Worm (Caenorhabditis elegans): ENCODE results near the gene asp-3.

The asp-3 gene

ce11 chrX:6745515-6745914, 45.3 kb upstream of the asp-3 start:
- TF ChIP-seq jun-1 (tag; optimal IDR thresholded peaks at IDR 0.05): no peak
- TF ChIP-seq unc-98 (GFP tag; IDR thresholded peaks at IDR 0.05): no peak
- peak; percentile 60 for TF ChIP-seq nhr-19 (GFP tag; conservative IDR thresholded peaks at IDR 0.05)
- no peak for TF ChIP-seq nhr-12 (tag; optimal IDR thresholded peaks at IDR 0.05)
- TF ChIP-seq unc-130 (tag; optimal IDR thresholded peaks at IDR 0.05): peak; percentile 36
- TF ChIP-seq unc-62 (GFP tag; optimal IDR thresholded peaks at IDR 0.05): no peak
- no peak for TF ChIP-seq zag-1 (tag; optimal IDR thresholded peaks at IDR 0.05)
- no peak for TF ChIP-seq vab-15 (tag; optimal IDR thresholded peaks at IDR 0.05)
- no peak for TF ChIP-seq dpl-1 (GFP tag; optimal IDR thresholded peaks at IDR 0.05)
- peak; percentile 68 for TF ChIP-seq lin-14 (GFP tag; optimal IDR thresholded peaks at IDR 0.05)
- no peak for TF ChIP-seq xbp-1 (tag; optimal IDR thresholded peaks at IDR 0.05)
- TF ChIP-seq ama-1 (optimal IDR thresholded peaks at IDR 0.05): no peak
- TF ChIP-seq egl-13 (tag; optimal IDR thresholded peaks at IDR 0.05): no peak
- TF ChIP-seq ceh-8 (GFP tag; optimal IDR thresholded peaks at IDR 0.05): no peak
- no peak for TF ChIP-seq elt-2 (tag; optimal IDR thresholded peaks at IDR 0.05)
- peak; percentile 15 for TF ChIP-seq ceh-63 (GFP tag; optimal IDR thresholded peaks at IDR 0.05)
- no peak for TF ChIP-seq tlp-1 (tag; optimal IDR thresholded peaks at IDR 0.05)
- TF ChIP-seq swsn-7 (tag; optimal IDR thresholded peaks at IDR 0.05): no peak
- TF ChIP-seq elt-3 (tag; optimal IDR thresholded peaks at IDR 0.05): peak in 1 of 6 experiments; percentile 7
- no peak for TF ChIP-seq nhr-90 (tag; optimal IDR thresholded peaks at IDR 0.05; ENCODE audit: poor library complexity)
- no peak for TF ChIP-seq ztf-4 (tag; optimal IDR thresholded peaks at IDR 0.05)
- no peak for TF ChIP-seq nhr-76 (tag; optimal IDR thresholded peaks at IDR 0.05)
- TF ChIP-seq lir-3 (tag; optimal IDR thresholded peaks at IDR 0.05; ENCODE audit: poor library complexity): no peak
- TF ChIP-seq grh-1 (GFP tag; IDR thresholded peaks at IDR 0.05): no peak
- TF ChIP-seq isw-1 (GFP tag; IDR thresholded peaks at IDR 0.05): no peak
- TF ChIP-seq pax-3 (tag; optimal IDR thresholded peaks at IDR 0.05): no peak
- no peak for TF ChIP-seq fkh-8 (tag; optimal IDR thresholded peaks at IDR 0.05)
- no peak for TF ChIP-seq lsy-2 (tag; optimal IDR thresholded peaks at IDR 0.05)
- TF ChIP-seq hpl-2 (GFP tag; optimal IDR thresholded peaks at IDR 0.05): no peak
- no peak for TF ChIP-seq skn-1 (tag; optimal IDR thresholded peaks at IDR 0.05)
- TF ChIP-seq snu-23 (GFP tag; optimal IDR thresholded peaks at IDR 0.05): peak; percentile 38
- no peak for TF ChIP-seq sptf-1 (tag; optimal IDR thresholded peaks at IDR 0.05)
- TF ChIP-seq aha-1 (tag; optimal IDR thresholded peaks at IDR 0.05): no peak
- no peak for TF ChIP-seq nhr-84 (tag; optimal IDR thresholded peaks at IDR 0.05)
- no peak for TF ChIP-seq nhr-11 (tag; optimal IDR thresholded peaks at IDR 0.05)
- no peak for TF ChIP-seq aly-2 (tag; optimal IDR thresholded peaks at IDR 0.05)
- TF ChIP-seq irx-1 (tag; optimal IDR thresholded peaks at IDR 0.05): no peak
- TF ChIP-seq hlh-4 (tag; optimal IDR thresholded peaks at IDR 0.05): no peak
- TF ChIP-seq unc-86 (tag; optimal IDR thresholded peaks at IDR 0.05): no peak
- no peak for TF ChIP-seq mef-2 (tag; optimal IDR thresholded peaks at IDR 0.05)
- TF ChIP-seq nhr-47 (tag; optimal IDR thresholded peaks at IDR 0.05): no peak
- TF ChIP-seq pag-3 (tag; optimal IDR thresholded peaks at IDR 0.05; ENCODE audit: borderline replicate concordance, insufficient read depth): no peak
- TF ChIP-seq zip-4 (GFP tag; optimal IDR thresholded peaks at IDR 0.05): no peak
- no peak for TF ChIP-seq nhr-85 (tag)
- no peak for TF ChIP-seq alr-1 (tag; optimal IDR thresholded peaks at IDR 0.05; ENCODE audit: borderline replicate concordance)
- peak; percentile 46 for TF ChIP-seq nhr-20 (tag; optimal IDR thresholded peaks at IDR 0.05)
- TF ChIP-seq ceh-82 (tag; optimal IDR thresholded peaks at IDR 0.05): peak in 1 of 3 experiments; percentile 3
- no peak for TF ChIP-seq nhr-28 (tag; optimal IDR thresholded peaks at IDR 0.05)
- no peak for TF ChIP-seq lin-35 (GFP tag; optimal IDR thresholded peaks at IDR 0.05)
- no peak for TF ChIP-seq lin-39 (tag; optimal IDR thresholded peaks at IDR 0.05)
- no peak for TF ChIP-seq ceh-90 (tag; optimal IDR thresholded peaks at IDR 0.05)
- TF ChIP-seq sox-4 (tag; optimal IDR thresholded peaks at IDR 0.05): no peak
- peak; percentile 69 for TF ChIP-seq rnt-1 (tag; optimal IDR thresholded peaks at IDR 0.05)
- TF ChIP-seq mep-1 (tag; optimal IDR thresholded peaks at IDR 0.05): peak; percentile 21

All from whole organism, L1 larva.